Fruit fly (Drosophila melanogaster) whole organism, adult: ENCODE measurements around the gene Uxs.

Source experiments
- CG11617 ChIP-seq: fragments of 200-800 bp; sonication (Bioruptor generic); optimal IDR thresholded peaks from 2 replicates; lab custom pipeline; 2017; ENCODE audit warnings: mild to moderate bottlenecking, missing biosample characterization, missing genetic modification reagents, missing genetic modification characterization
- CG12768 ChIP-seq: fragments of 200-800 bp; sonication (Bioruptor generic); optimal IDR thresholded peaks from 2 replicates; lab custom pipeline; 2017; ENCODE audit warnings: missing biosample characterization, missing genetic modification characterization, mild to moderate bottlenecking, moderate library complexity, missing genetic modification reagents
- CG7101 ChIP-seq: fragments of 200-800 bp; sonication (Bioruptor generic); optimal IDR thresholded peaks from 2 replicates; lab custom pipeline; 2018; ENCODE audit warnings: missing biosample characterization, mild to moderate bottlenecking, missing genetic modification characterization, moderate library complexity
- Hr96 ChIP-seq: fragments of 200-800 bp; sonication (Bioruptor generic); optimal IDR thresholded peaks from 2 replicates; lab custom pipeline; 2016; ENCODE audit warnings: missing biosample characterization, missing genetic modification characterization

DNA sequence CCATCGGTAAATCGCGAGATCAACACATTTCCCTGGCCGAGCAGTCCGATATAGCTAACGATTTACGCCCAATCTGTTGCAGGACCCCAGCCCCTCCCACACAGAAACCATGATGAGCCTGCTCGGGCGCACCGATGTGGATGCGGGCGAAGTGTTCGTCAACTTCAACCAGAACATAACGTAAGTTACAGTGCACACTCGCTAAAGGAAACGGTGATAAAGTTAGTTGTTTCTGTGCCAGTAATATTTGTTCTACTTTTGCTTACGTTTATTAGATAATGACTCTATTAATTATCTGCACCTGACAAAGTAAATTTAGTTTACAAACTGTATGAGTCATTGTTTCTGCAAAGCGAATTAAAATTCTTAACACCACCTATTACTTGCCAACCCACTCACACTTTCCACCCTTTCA is 6.7 kb downstream of the Uxs start:
- no peak for TF ChIP-seq CG12768 (GFP tag; lab: Kevin White, UChicago)
- no peak for TF ChIP-seq CG11617 (GFP tag; lab: Kevin White, UChicago)
- no peak for TF ChIP-seq Hr96 (GFP tag; lab: Kevin White, UChicago)
- TF ChIP-seq CG7101 (tag; lab: Kevin White, UChicago), result no peak
